Fruit fly (Drosophila melanogaster): ENCODE measurements around the gene CG45122.
A peak's percentile ranks its signal among the peaks of the same experiment; 100 is the strongest.

CG45122 gene

DNA sequence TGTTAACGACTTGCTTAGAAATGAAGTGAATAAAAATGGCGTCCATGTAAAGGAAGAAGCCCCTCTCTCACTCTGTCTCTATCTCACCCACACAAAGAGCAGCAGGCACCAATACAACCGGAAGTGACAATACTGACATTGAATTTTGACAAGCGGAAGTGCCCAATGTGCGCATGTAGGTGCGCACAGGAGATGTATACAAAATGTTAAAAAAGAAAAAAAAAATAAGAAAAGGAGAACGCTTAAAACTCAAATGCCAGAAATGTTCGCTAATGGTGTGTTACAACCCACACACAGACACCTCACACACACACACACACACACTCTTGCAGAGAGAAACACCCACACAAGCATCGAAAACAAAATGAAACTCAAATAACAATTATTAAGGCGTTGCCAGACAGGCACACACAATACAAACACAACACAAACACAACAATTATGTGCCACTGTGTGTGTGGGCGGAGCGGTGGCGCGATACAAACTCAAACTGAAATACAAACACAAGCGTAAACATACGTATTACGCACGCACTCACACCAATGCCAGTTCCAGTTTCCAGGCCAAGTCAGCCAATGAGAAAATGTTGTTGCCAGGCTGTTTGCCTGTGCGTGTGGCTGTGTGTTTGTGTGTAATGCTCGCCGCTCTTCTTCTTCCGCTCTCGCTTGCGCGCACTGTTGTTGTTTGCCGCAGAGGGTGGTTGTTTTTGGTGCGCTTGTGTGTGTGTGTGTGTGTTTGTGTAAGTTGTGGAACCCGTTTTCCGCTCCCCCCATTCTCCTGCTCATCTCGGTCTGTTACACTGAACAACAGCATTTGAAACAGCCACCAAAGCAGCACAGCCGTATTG, 20.0 kb downstream of the CG45122 start (continued):
- TF ChIP-seq Xbp1 (GFP tag; optimal IDR thresholded peaks at IDR 0.05) (no peak), phol (tag; optimal IDR thresholded peaks at IDR 0.05) (peak; percentile 34), usp (GFP tag; optimal IDR thresholded peaks at IDR 0.05) (no peak), CG9437 (GFP tag; optimal IDR thresholded peaks at IDR 0.05) (no peak), Max (GFP tag; optimal IDR thresholded peaks at IDR 0.05) (no peak), CG10979 (tag; optimal IDR thresholded peaks at IDR 0.05) (peak; percentile 26), btn (GFP tag; optimal IDR thresholded peaks at IDR 0.05) (no peak), gsb (GFP tag; IDR thresholded peaks at IDR 0.05) (no peak), sens-2 (GFP tag; IDR thresholded peaks at IDR 0.05) (no peak), CG8281 (tag; optimal IDR thresholded peaks at IDR 0.05) (no peak), dimm (GFP tag; IDR thresholded peaks at IDR 0.05) (no peak), HHEX (GFP tag; optimal IDR thresholded peaks at IDR 0.05) (no peak), lilli (GFP tag; optimal IDR thresholded peaks at IDR 0.05) (no peak), CG16863 (GFP tag; optimal IDR thresholded peaks at IDR 0.05) (peak; percentile 26), Eip74EF (GFP tag; optimal IDR thresholded peaks at IDR 0.05) (peak in 1 of 2 experiments; percentile 86), run (tag; optimal IDR thresholded peaks at IDR 0.05) (no peak), br (optimal IDR thresholded peaks at IDR 0.05) (no peak), CTCF (GFP tag; optimal IDR thresholded peaks at IDR 0.05) (no peak), CG1647 (GFP tag; optimal IDR thresholded peaks at IDR 0.05) (no peak), bowl (GFP tag; IDR thresholded peaks at IDR 0.05) (no peak), ttk (GFP tag; IDR thresholded peaks at IDR 0.05) (peak; percentile 85), fu2 (GFP tag; optimal IDR thresholded peaks at IDR 0.05) (no peak), CG2712 (tag; optimal IDR thresholded peaks at IDR 0.05) (peak; percentile 29), Dref (GFP tag; IDR thresholded peaks at IDR 0.05) (no peak), ems (GFP tag; optimal IDR thresholded peaks at IDR 0.05) (no peak), lbe (GFP tag; optimal IDR thresholded peaks at IDR 0.05) (no peak), Sox102F (GFP tag; optimal IDR thresholded peaks at IDR 0.05) (no peak), bbx (GFP tag; IDR thresholded peaks at IDR 0.05; ENCODE audit: partially characterized antibody) (no peak; the same call in 1 of the 2 replicates), zfh1 (GFP tag; IDR thresholded peaks at IDR 0.05) (0 out of 3 replicates have a peak, but pooled peaks have one; percentile 33), CG4854 (GFP tag; optimal IDR thresholded peaks at IDR 0.05) (no peak), Jarid2 (GFP tag; optimal IDR thresholded peaks at IDR 0.05) (peak; percentile 58), CG18619 (GFP tag; optimal IDR thresholded peaks at IDR 0.05) (no peak), CG17359 (tag; optimal IDR thresholded peaks at IDR 0.05) (no peak), CG12071 (GFP tag; optimal IDR thresholded peaks at IDR 0.05) (no peak), CG12391 (tag; optimal IDR thresholded peaks at IDR 0.05) (no peak), shn (GFP tag; optimal IDR thresholded peaks at IDR 0.05) (no peak), CG15696 (tag; optimal IDR thresholded peaks at IDR 0.05) (peak; percentile 39), ci (GFP tag; IDR thresholded peaks at IDR 0.05) (0 out of 3 replicates have a peak, but pooled peaks have one; percentile 42), CG3065 (GFP tag; optimal IDR thresholded peaks at IDR 0.05) (no peak), gem (tag; optimal IDR thresholded peaks at IDR 0.05) (no peak), Dll (GFP tag; IDR thresholded peaks at IDR 0.05; ENCODE audit: partially characterized antibody) (0 out of 4 replicates have a peak, but pooled peaks have one; percentile 48), ap (GFP tag; IDR thresholded peaks at IDR 0.05) (no peak), dm (GFP tag; optimal IDR thresholded peaks at IDR 0.05) (no peak), aop (GFP tag; IDR thresholded peaks at IDR 0.05) (no peak), CG10654 (GFP tag; optimal IDR thresholded peaks at IDR 0.05) (no peak), CG15073 (GFP tag; optimal IDR thresholded peaks at IDR 0.05) (no peak), CG18599 (GFP tag; optimal IDR thresholded peaks at IDR 0.05) (no peak), pb (GFP tag; optimal IDR thresholded peaks at IDR 0.05) (peak; percentile 7), CG18011 (GFP tag; optimal IDR thresholded peaks at IDR 0.05) (no peak), D19B (GFP tag; optimal IDR thresholded peaks at IDR 0.05) (no peak)
